Fruit fly (Drosophila melanogaster) whole organism, adult: Measurements from ENCODE around the gene Gpb5.

ENCODE experiments used
- Clk ChIP-seq: fragments of 200-800 bp; sonication (Bioruptor generic); optimal IDR thresholded peaks from 2 replicates; lab custom pipeline; 2017; ENCODE audit warnings: missing biosample characterization, missing genetic modification characterization
- kay ChIP-seq: fragments of 200-800 bp; sonication (Bioruptor generic); peaks from one replicate; lab custom pipeline; 2016; ENCODE audit warnings: missing biosample characterization, missing genetic modification characterization, borderline replicate concordance

DNA sequence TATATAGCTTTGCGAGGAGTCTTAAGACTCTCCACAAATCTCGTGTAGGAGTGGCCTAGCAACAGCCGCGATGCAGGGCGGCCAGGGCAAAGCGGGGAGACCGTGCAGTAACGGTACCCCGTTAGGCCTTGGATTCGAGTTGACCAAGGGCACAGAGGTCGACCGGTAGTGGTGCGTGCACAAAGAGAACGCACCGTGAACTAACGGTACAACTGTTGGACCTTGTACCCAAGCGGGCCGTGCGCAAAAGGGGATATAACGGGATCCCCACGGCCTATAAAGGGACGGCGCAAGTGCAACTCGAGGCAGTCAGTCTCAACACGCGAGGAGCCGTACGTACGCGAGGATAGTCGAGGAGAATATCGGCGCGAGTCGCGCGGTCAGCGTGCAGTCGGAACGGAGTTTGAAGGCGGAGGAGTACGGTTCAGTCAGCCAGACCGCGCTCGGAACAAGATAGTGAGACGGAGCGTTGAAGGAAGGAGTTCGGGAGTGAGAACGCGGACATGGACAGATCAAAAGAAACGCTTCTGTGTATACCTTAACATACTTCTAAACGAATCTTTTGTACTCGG is 20.8 kb downstream of the Gpb5 start:
- no peak for TF ChIP-seq kay (GFP tag; lab: Kevin White, UChicago)
- TF ChIP-seq Clk (GFP tag; lab: Kevin White, UChicago), result no peak
